Worm (Caenorhabditis elegans) whole organism, young adult: Measurements from ENCODE around the gene sucl-1.
A peak's percentile ranks its signal among the peaks of the same experiment; 100 is the strongest.

Experiments
- B0035.1 ChIP-seq: sonication (generic microtip); optimal IDR thresholded peaks from 2 replicates; lab custom pipeline; 2016; ENCODE audit warnings: missing genetic modification characterization, mild to moderate bottlenecking, missing compliant biosample characterization, missing genotype, missing genetic modification reagents
- B0336.3 ChIP-seq: fragments of 200-800 bp; sonication (Bioruptor generic); IDR thresholded peaks from 2 replicates; pipeline ENCODE4 v1.3.6; 2022; ENCODE audit warnings: missing genetic modification characterization, missing compliant biosample characterization
- C06A6.2 ChIP-seq: fragments of 200-800 bp; sonication (Bioruptor generic); conservative IDR thresholded peaks from 2 replicates; pipeline ENCODE4 v1.3.6; 2022; ENCODE audit warnings: missing genetic modification characterization, missing compliant biosample characterization
- D2030.7 ChIP-seq: fragments of 200-800 bp; sonication (Bioruptor generic); IDR thresholded peaks from 2 replicates; pipeline ENCODE4 v1.3.6; 2022; ENCODE audit warnings: missing genetic modification reagents, missing genetic modification characterization, missing compliant biosample characterization
- F22D6.2 ChIP-seq: sonication (generic microtip); optimal IDR thresholded peaks from 2 replicates; lab custom pipeline; 2016; ENCODE audit warnings: mild to moderate bottlenecking, missing genetic modification characterization, missing compliant biosample characterization
- F37B4.10 ChIP-seq: fragments of 200-800 bp; sonication (Bioruptor generic); IDR thresholded peaks from 2 replicates; pipeline ENCODE4 v1.3.6; 2022; ENCODE audit warnings: missing genetic modification characterization, missing compliant biosample characterization
- F55B11.4 ChIP-seq: sonication (generic microtip); optimal IDR thresholded peaks from 2 replicates; lab custom pipeline; 2016; ENCODE audit warnings: missing compliant biosample characterization, missing genetic modification characterization, borderline replicate concordance; ENCODE audit not compliant: insufficient read depth
- K11D2.4 ChIP-seq: fragments of 200-800 bp; sonication (Bioruptor generic); IDR thresholded peaks from 2 replicates; pipeline ENCODE4 v1.3.6; 2022; ENCODE audit warnings: missing genetic modification reagents, missing genetic modification characterization, missing compliant biosample characterization
- K12H6.12 ChIP-seq: fragments of 200-800 bp; sonication (Bioruptor generic); optimal IDR thresholded peaks from 2 replicates; lab custom pipeline; 2018; ENCODE audit warnings: mild to moderate bottlenecking, missing genetic modification characterization, missing compliant biosample characterization
- Y53G8AR.9 ChIP-seq: fragments of 200-800 bp; sonication (Bioruptor generic); conservative IDR thresholded peaks from 2 replicates; pipeline ENCODE4 v1.3.6; 2022; ENCODE audit warnings: missing genetic modification reagents, missing genetic modification characterization, missing compliant biosample characterization
- Y56A3A.18 ChIP-seq: fragments of 200-800 bp; sonication (Bioruptor generic); IDR thresholded peaks from 2 replicates; pipeline ENCODE4 v1.3.6; 2022; ENCODE audit warnings: missing genetic modification reagents, missing genetic modification characterization, missing compliant biosample characterization
- Y95B8A.8 ChIP-seq: fragments of 200-800 bp; sonication (Bioruptor generic); IDR thresholded peaks from 2 replicates; pipeline ENCODE4 v1.3.6; 2022; ENCODE audit warnings: missing genetic modification reagents, missing genetic modification characterization, missing compliant biosample characterization
- aptf-3 ChIP-seq: fragments of 200-800 bp; sonication (Bioruptor generic); IDR thresholded peaks from 2 replicates; pipeline ENCODE4 v1.3.6; 2022; ENCODE audit warnings: missing genetic modification characterization, missing compliant biosample characterization
- attf-5 ChIP-seq: fragments of 200-800 bp; sonication (Bioruptor generic); optimal IDR thresholded peaks from 2 replicates; lab custom pipeline; 2018; ENCODE audit warnings: mild to moderate bottlenecking, missing genetic modification characterization, missing compliant biosample characterization
- ceh-100 ChIP-seq: fragments of 200-800 bp; sonication (Bioruptor generic); IDR thresholded peaks from 2 replicates; pipeline ENCODE4 v1.3.6; 2022; ENCODE audit warnings: missing genetic modification reagents, missing genetic modification characterization, missing compliant biosample characterization
- ceh-27 ChIP-seq: fragments of 200-800 bp; sonication (Bioruptor generic); optimal IDR thresholded peaks from 2 replicates; lab custom pipeline; 2018; ENCODE audit warnings: mild to moderate bottlenecking, missing genetic modification characterization, moderate library complexity, missing compliant biosample characterization
- ceh-91 ChIP-seq: fragments of 200-800 bp; sonication (Bioruptor generic); IDR thresholded peaks from 2 replicates; pipeline ENCODE4 v1.3.6; 2022; ENCODE audit warnings: missing genetic modification reagents, missing genetic modification characterization, missing compliant biosample characterization
- chd-7 ChIP-seq: sonication (generic microtip); optimal IDR thresholded peaks from 2 replicates; lab custom pipeline; 2016; ENCODE audit warnings: mild to moderate bottlenecking, missing genetic modification characterization, moderate library complexity, missing compliant biosample characterization
- die-1 ChIP-seq: sonication (generic microtip); optimal IDR thresholded peaks from 2 replicates; lab custom pipeline; 2016; ENCODE audit warnings: missing genotype, mild to moderate bottlenecking, missing genetic modification characterization, missing compliant biosample characterization
- efl-1 ChIP-seq: fragments of 150-350 bp; optimal IDR thresholded peaks from 2 replicates; lab custom pipeline; 2014; ENCODE audit warnings: missing biosample characterization, missing genetic modification reagents, missing genetic modification characterization
- egl-18 ChIP-seq: fragments of 200-800 bp; sonication (Bioruptor generic); IDR thresholded peaks from 2 replicates; pipeline ENCODE4 v1.3.6; 2022; ENCODE audit warnings: missing genetic modification reagents, missing genetic modification characterization, missing compliant biosample characterization
- egl-44 ChIP-seq: fragments of 200-800 bp; sonication (Bioruptor generic); IDR thresholded peaks from 2 replicates; pipeline ENCODE4 v1.3.6; 2022; ENCODE audit warnings: missing genetic modification reagents, missing genetic modification characterization, missing compliant biosample characterization
- egrh-3 ChIP-seq: fragments of 200-800 bp; sonication (Bioruptor generic); IDR thresholded peaks from 2 replicates; pipeline ENCODE4 v1.3.6; 2022; ENCODE audit warnings: missing genetic modification reagents, missing genetic modification characterization, missing compliant biosample characterization
- ets-4 ChIP-seq: fragments of 200-800 bp; sonication (Bioruptor generic); optimal IDR thresholded peaks from 2 replicates; lab custom pipeline; 2018; ENCODE audit warnings: mild to moderate bottlenecking, missing genetic modification characterization, missing compliant biosample characterization
- gei-17 ChIP-seq: fragments of 200-800 bp; sonication (Bioruptor generic); optimal IDR thresholded peaks from 2 replicates; lab custom pipeline; 2018; ENCODE audit warnings: mild to moderate bottlenecking, missing genetic modification characterization, missing compliant biosample characterization
- hsf-1 ChIP-seq: fragments of 200-800 bp; sonication (Bioruptor generic); IDR thresholded peaks from 2 replicates; pipeline ENCODE4 v1.3.6; 2022; ENCODE audit warnings: missing genetic modification reagents, missing genetic modification characterization, missing compliant biosample characterization
- let-607 ChIP-seq, 2 experiments: fragments of 200-800 bp in 1 of 2; sonication (Bioruptor generic) in 1 of 2; sonication (generic microtip) in 1 of 2; optimal IDR thresholded peaks; 2 replicates each; lab custom pipeline; 2016 to 2018; ENCODE audit warnings: mild to moderate bottlenecking in 2 of 2, missing compliant biosample characterization in 2 of 2, missing genetic modification characterization in 2 of 2, moderate library complexity in 2 of 2, missing genotype in 1 of 2
- lin-26 ChIP-seq: fragments of 200-800 bp; sonication (Bioruptor generic); IDR thresholded peaks from 2 replicates; pipeline ENCODE4 v1.3.6; 2022; ENCODE audit warnings: missing genetic modification reagents, missing genetic modification characterization, missing compliant biosample characterization
- lin-35 ChIP-seq, 3 experiments: fragments of 150-350 bp in 2 of 3; sonication (generic microtip) in 1 of 3; optimal IDR thresholded peaks; 2 replicates each; lab custom pipeline; 2014 to 2018; ENCODE audit warnings: missing biosample characterization in 3 of 3, missing genetic modification characterization in 3 of 3, missing genetic modification reagents in 3 of 3
- lin-40 ChIP-seq: sonication (generic microtip); optimal IDR thresholded peaks from 2 replicates; lab custom pipeline; 2016; ENCODE audit warnings: missing genetic modification characterization, mild to moderate bottlenecking, missing compliant biosample characterization, missing genotype, missing genetic modification reagents
- lin-54 ChIP-seq: fragments of 200-800 bp; sonication (Bioruptor generic); optimal IDR thresholded peaks from 2 replicates; lab custom pipeline; 2018; ENCODE audit warnings: mild to moderate bottlenecking, missing genetic modification characterization, missing compliant biosample characterization
- lsl-1 ChIP-seq: fragments of 200-800 bp; sonication (Bioruptor generic); optimal IDR thresholded peaks from 2 replicates; lab custom pipeline; 2018; ENCODE audit warnings: mild to moderate bottlenecking, missing genetic modification characterization, moderate library complexity, missing compliant biosample characterization
- lsy-27 ChIP-seq: sonication (generic microtip); optimal IDR thresholded peaks from 2 replicates; lab custom pipeline; 2017; ENCODE audit warnings: missing genetic modification characterization, mild to moderate bottlenecking, missing compliant biosample characterization, antibody characterized with exemption, missing genotype, borderline replicate concordance; ENCODE audit not compliant: insufficient read depth
- mel-28 ChIP-seq: sonication (generic microtip); optimal IDR thresholded peaks from 2 replicates; lab custom pipeline; 2016; ENCODE audit warnings: borderline replicate concordance, mild to moderate bottlenecking, missing genetic modification characterization, missing compliant biosample characterization
- nfya-1 ChIP-seq: sonication (generic microtip); optimal IDR thresholded peaks from 2 replicates; lab custom pipeline; 2017; ENCODE audit warnings: antibody characterized with exemption, missing compliant biosample characterization, missing genetic modification characterization, borderline replicate concordance; ENCODE audit not compliant: insufficient read depth
- nhr-120 ChIP-seq: fragments of 200-800 bp; sonication (Bioruptor generic); IDR thresholded peaks from 2 replicates; pipeline ENCODE4 v1.3.6; 2022; ENCODE audit warnings: missing genetic modification characterization, missing compliant biosample characterization
- nhr-27 ChIP-seq: fragments of 200-800 bp; sonication (Bioruptor generic); optimal IDR thresholded peaks from 2 replicates; lab custom pipeline; 2018; ENCODE audit warnings: mild to moderate bottlenecking, missing genetic modification characterization, moderate library complexity, missing compliant biosample characterization
- nhr-80 ChIP-seq: sonication (generic microtip); optimal IDR thresholded peaks from 2 replicates; lab custom pipeline; 2016; ENCODE audit warnings: missing genetic modification characterization, missing compliant biosample characterization
- sea-2 ChIP-seq: fragments of 200-800 bp; sonication (Bioruptor generic); IDR thresholded peaks from 2 replicates; pipeline ENCODE4 v1.3.6; 2022; ENCODE audit warnings: missing genetic modification characterization, missing compliant biosample characterization
- snpc-1.1 ChIP-seq: sonication (generic microtip); optimal IDR thresholded peaks from 2 replicates; lab custom pipeline; 2017; ENCODE audit warnings: missing genetic modification characterization, mild to moderate bottlenecking, missing compliant biosample characterization, antibody characterized with exemption, moderate library complexity, missing genotype, missing genetic modification reagents; ENCODE audit not compliant: insufficient read depth
- tbp1 ChIP-seq: fragments of 200-800 bp; sonication (Bioruptor generic); optimal IDR thresholded peaks from 2 replicates; lab custom pipeline; 2018; ENCODE audit warnings: mild to moderate bottlenecking, missing genetic modification characterization, missing compliant biosample characterization
- tbx-9 ChIP-seq: sonication (generic microtip); optimal IDR thresholded peaks from 2 replicates; lab custom pipeline; 2016; ENCODE audit warnings: borderline replicate concordance, missing genetic modification characterization, inconsistent platforms, missing compliant biosample characterization

Gene sucl-1

ce11 chrX:14708176-14708642, 45.6 kb upstream of the sucl-1 start (continued):
- peak; percentile 95 for TF ChIP-seq attf-5 (GFP tag; lab: Kevin White, UChicago)
- no peak for TF ChIP-seq lsy-27 (tag; lab: Kevin White, UChicago)
- TF ChIP-seq sea-2 (GFP tag; lab: Robert Waterston, UW): no peak
- peak; percentile 55 for TF ChIP-seq lin-54 (GFP tag; lab: Kevin White, UChicago)
- TF ChIP-seq Y53G8AR.9: 0 out of 2 replicates have a peak, but pooled peaks have one; percentile 75
- TF ChIP-seq let-607 (tag; optimal IDR thresholded peaks at IDR 0.05; lab: Kevin White, UChicago): peak; percentile 33 to 71
- no peak for TF ChIP-seq hsf-1 (GFP tag; lab: Robert Waterston, UW)
- no peak for TF ChIP-seq lsl-1 (GFP tag; lab: Kevin White, UChicago)
- TF ChIP-seq F55B11.4 (tag; lab: Kevin White, UChicago): no peak
- TF ChIP-seq die-1 (tag; lab: Kevin White, UChicago): peak; percentile 52
- peak; percentile 80 for TF ChIP-seq nhr-80
- TF ChIP-seq nhr-27 (tag; lab: Kevin White, UChicago): peak; percentile 3
- peak; percentile 89 for TF ChIP-seq C06A6.2
- TF ChIP-seq tbx-9: no peak
- peak; percentile 52; the same call in 1 of the 2 replicates for TF ChIP-seq ceh-100 (GFP tag; lab: Robert Waterston, UW)
- TF ChIP-seq aptf-3 (GFP tag; lab: Robert Waterston, UW): 0 out of 2 replicates have a peak, but pooled peaks have one; percentile 40
- peak; percentile 89 for TF ChIP-seq B0336.3 (GFP tag; lab: Robert Waterston, UW)
- TF ChIP-seq egl-18 (GFP tag; lab: Robert Waterston, UW): peak; percentile 65; the same call in 1 of the 2 replicates
- TF ChIP-seq Y95B8A.8 (GFP tag; lab: Robert Waterston, UW): no peak
- TF ChIP-seq B0035.1 (tag; lab: Kevin White, UChicago): peak; percentile 40
- TF ChIP-seq ceh-27 (GFP tag; lab: Kevin White, UChicago): peak; percentile 92
- TF ChIP-seq mel-28 (tag; lab: Kevin White, UChicago): no peak
- TF ChIP-seq gei-17 (GFP tag; lab: Kevin White, UChicago): peak; percentile 82
- peak; percentile 62; the same call in 1 of the 2 replicates for TF ChIP-seq egl-44 (GFP tag; lab: Robert Waterston, UW)
- peak; percentile 98 for TF ChIP-seq K12H6.12 (tag; lab: Kevin White, UChicago)
- TF ChIP-seq tbp1 (GFP tag; lab: Kevin White, UChicago): peak; percentile 51
- TF ChIP-seq nhr-120 (GFP tag; lab: Robert Waterston, UW): no peak
- TF ChIP-seq egrh-3: peak; percentile 98
- 0 out of 2 replicates have a peak, but pooled peaks have one; percentile 60 for TF ChIP-seq lin-26 (GFP tag; lab: Robert Waterston, UW)
- peak; percentile 83 for TF ChIP-seq chd-7 (tag; lab: Kevin White, UChicago)
- peak in 1 of 3 experiments; percentile 84 for TF ChIP-seq lin-35 (GFP tag; optimal IDR thresholded peaks at IDR 0.05; lab: Kevin White, UChicago)
- TF ChIP-seq, all 124 proteins: peak for 47

- no peak for TF ChIP-seq Y56A3A.18
- TF ChIP-seq efl-1 (GFP tag; lab: Kevin White, UChicago): no peak
- no peak for TF ChIP-seq lin-40 (tag; lab: Kevin White, UChicago)
- TF ChIP-seq F37B4.10 (GFP tag; lab: Robert Waterston, UW): no peak
- TF ChIP-seq K11D2.4 (GFP tag; lab: Robert Waterston, UW): no peak
- TF ChIP-seq chd-7 (tag; lab: Kevin White, UChicago): no peak
- TF ChIP-seq ceh-91: no peak
- TF ChIP-seq let-607 (tag; optimal IDR thresholded peaks at IDR 0.05; lab: Kevin White, UChicago): no peak
- TF ChIP-seq lin-54 (GFP tag; lab: Kevin White, UChicago): no peak
- TF ChIP-seq D2030.7: no peak
- TF ChIP-seq F22D6.2: no peak
- TF ChIP-seq F55B11.4 (tag; lab: Kevin White, UChicago): no peak
- no peak for TF ChIP-seq ceh-100 (GFP tag; lab: Robert Waterston, UW)
- no peak for TF ChIP-seq egl-44 (GFP tag; lab: Robert Waterston, UW)
- TF ChIP-seq ets-4 (GFP tag; lab: Kevin White, UChicago): no peak
- TF ChIP-seq nfya-1 (tag; lab: Kevin White, UChicago): no peak
- no peak for TF ChIP-seq snpc-1.1 (tag; lab: Kevin White, UChicago)
Measured at ce11 chrX:14709591-14709990, 44.2 kb upstream of the sucl-1 start.
